Fruit fly (Drosophila melanogaster) whole organism, embryonic: ENCODE data around the gene Tg.

Source experiments
- Ada2b ChIP-seq: fragments of 200-800 bp; sonication (Bioruptor generic); IDR thresholded peaks from 2 replicates; pipeline ENCODE4 v1.3.6; 2022; ENCODE audit warnings: missing biosample characterization, missing genetic modification characterization
- Atf6 ChIP-seq: fragments of 200-800 bp; sonication (Bioruptor generic); IDR thresholded peaks from 2 replicates; pipeline ENCODE4 v1.3.6; 2022; ENCODE audit warnings: missing biosample characterization, missing genetic modification characterization
- Bteb2 ChIP-seq: fragments of 200-800 bp; sonication (Bioruptor generic); optimal IDR thresholded peaks from 2 replicates; lab custom pipeline; 2016; ENCODE audit warnings: missing biosample characterization, missing genetic modification characterization
- CG11456 ChIP-seq: fragments of 200-800 bp; sonication (Bioruptor generic); IDR thresholded peaks from 3 replicates; pipeline ENCODE4 v1.3.6; 2022; ENCODE audit warnings: missing biosample characterization, missing genetic modification characterization
- CG12155 ChIP-seq: fragments of 200-800 bp; sonication (Bioruptor generic); optimal IDR thresholded peaks from 3 replicates; lab custom pipeline; 2016; ENCODE audit warnings: missing biosample characterization, missing genetic modification characterization
- CG12659 ChIP-seq: fragments of 200-800 bp; sonication (Bioruptor generic); optimal IDR thresholded peaks from 3 replicates; lab custom pipeline; 2017; ENCODE audit warnings: mild to moderate bottlenecking, missing biosample characterization, missing genetic modification reagents, missing genetic modification characterization
- CG15479 ChIP-seq: fragments of 200-800 bp; sonication (Bioruptor generic); optimal IDR thresholded peaks from 3 replicates; lab custom pipeline; 2019; ENCODE audit warnings: missing biosample characterization, mild to moderate bottlenecking, missing genetic modification characterization, moderate library complexity
- CG17359 ChIP-seq: fragments of 200-800 bp; sonication (Bioruptor generic); optimal IDR thresholded peaks from 3 replicates; lab custom pipeline; 2018; ENCODE audit warnings: missing biosample characterization, mild to moderate bottlenecking, missing genetic modification characterization, moderate library complexity
- CG17568 ChIP-seq: fragments of 200-800 bp; sonication (Bioruptor generic); optimal IDR thresholded peaks from 2 replicates; lab custom pipeline; 2018; ENCODE audit warnings: missing biosample characterization, mild to moderate bottlenecking, missing genetic modification characterization, moderate library complexity
- CG17829 ChIP-seq: fragments of 200-800 bp; optimal IDR thresholded peaks from 2 replicates; lab custom pipeline; 2019; ENCODE audit warnings: missing biosample characterization, mild to moderate bottlenecking, missing genetic modification characterization, moderate library complexity
- CG18619 ChIP-seq: fragments of 200-800 bp; sonication (Bioruptor generic); optimal IDR thresholded peaks from 3 replicates; lab custom pipeline; 2017; ENCODE audit warnings: missing biosample characterization, mild to moderate bottlenecking, missing genetic modification characterization
- CG31365 ChIP-seq: fragments of 200-800 bp; sonication (Bioruptor generic); optimal IDR thresholded peaks from 2 replicates; lab custom pipeline; 2018; ENCODE audit warnings: missing biosample characterization, mild to moderate bottlenecking, missing genetic modification characterization
- CG31441 ChIP-seq: fragments of 200-800 bp; sonication (Bioruptor generic); IDR thresholded peaks from 2 replicates; pipeline ENCODE4 v1.3.6; 2022; ENCODE audit warnings: missing biosample characterization, missing genetic modification characterization
- CG3726 ChIP-seq: fragments of 200-800 bp; sonication (Bioruptor generic); IDR thresholded peaks from 3 replicates; pipeline ENCODE4, ENCODE4 v1.3.6; 2022; ENCODE audit warnings: missing biosample characterization, missing genetic modification characterization
- CG3838 ChIP-seq: fragments of 200-800 bp; sonication (Bioruptor generic); optimal IDR thresholded peaks from 3 replicates; lab custom pipeline; 2016; ENCODE audit warnings: missing biosample characterization, missing genetic modification characterization
- CG6654 ChIP-seq: fragments of 200-800 bp; sonication (Bioruptor generic); optimal IDR thresholded peaks from 2 replicates; lab custom pipeline; 2017; ENCODE audit warnings: missing biosample characterization, mild to moderate bottlenecking, missing genetic modification characterization
- CG7963 ChIP-seq: fragments of 200-800 bp; sonication (Bioruptor generic); IDR thresholded peaks from 3 replicates; pipeline ENCODE4 v1.3.6; 2022; ENCODE audit warnings: missing biosample characterization, missing genetic modification characterization; ENCODE audit not compliant: partially characterized antibody
- CG8944 ChIP-seq: fragments of 200-800 bp; sonication (Bioruptor generic); optimal IDR thresholded peaks from 3 replicates; lab custom pipeline; 2016; ENCODE audit warnings: missing biosample characterization, missing genetic modification characterization
- CG9727 ChIP-seq: fragments of 200-800 bp; sonication (Bioruptor generic); optimal IDR thresholded peaks from 3 replicates; lab custom pipeline; 2017; ENCODE audit warnings: missing biosample characterization, mild to moderate bottlenecking, missing genetic modification characterization
- CHES-1-like ChIP-seq: fragments of 200-800 bp; sonication (Bioruptor generic); optimal IDR thresholded peaks from 2 replicates; lab custom pipeline; 2016; ENCODE audit warnings: missing biosample characterization, missing genetic modification characterization
- Camta ChIP-seq: fragments of 200-800 bp; sonication (Bioruptor generic); optimal IDR thresholded peaks from 2 replicates; lab custom pipeline; 2016; ENCODE audit warnings: missing biosample characterization, missing genetic modification characterization
- D19A ChIP-seq: fragments of 200-800 bp; optimal IDR thresholded peaks from 3 replicates; lab custom pipeline; 2019; ENCODE audit warnings: missing biosample characterization, mild to moderate bottlenecking, missing genetic modification characterization, moderate library complexity
- Dek ChIP-seq: fragments of 200-800 bp; sonication (Bioruptor generic); optimal IDR thresholded peaks from 3 replicates; lab custom pipeline; 2019; ENCODE audit warnings: missing biosample characterization, mild to moderate bottlenecking, missing genetic modification characterization, moderate library complexity
- Dip3 ChIP-seq: fragments of 200-800 bp; sonication (Bioruptor generic); optimal IDR thresholded peaks from 3 replicates; lab custom pipeline; 2016; ENCODE audit warnings: missing biosample characterization, missing genetic modification characterization
- ERR ChIP-seq: fragments of 200-800 bp; sonication (Bioruptor generic); optimal IDR thresholded peaks from 2 replicates; lab custom pipeline; 2016; ENCODE audit warnings: missing biosample characterization, missing genetic modification characterization
- Fer1 ChIP-seq: fragments of 200-800 bp; sonication (Bioruptor generic); optimal IDR thresholded peaks from 2 replicates; lab custom pipeline; 2017; ENCODE audit warnings: missing biosample characterization, mild to moderate bottlenecking, missing genetic modification characterization
- H15 ChIP-seq: fragments of 200-800 bp; sonication (Bioruptor generic); IDR thresholded peaks from 3 replicates; pipeline ENCODE4 v1.3.6; 2022; ENCODE audit warnings: missing biosample characterization, missing genetic modification characterization
- Oaz ChIP-seq: fragments of 200-800 bp; sonication (Bioruptor generic); IDR thresholded peaks from 2 replicates; pipeline ENCODE4 v1.3.6; 2022; ENCODE audit warnings: missing biosample characterization, missing genetic modification characterization
- Rfx ChIP-seq: fragments of 200-800 bp; sonication (Bioruptor generic); IDR thresholded peaks from 2 replicates; pipeline ENCODE4 v1.3.6; 2022; ENCODE audit warnings: missing biosample characterization, missing genetic modification characterization
- Sox100B ChIP-seq: fragments of 200-800 bp; sonication (Bioruptor generic); optimal IDR thresholded peaks from 3 replicates; lab custom pipeline; 2018; ENCODE audit warnings: missing biosample characterization, mild to moderate bottlenecking, missing genetic modification characterization
- Sry-δ ChIP-seq: fragments of 200-800 bp; sonication (Bioruptor generic); optimal IDR thresholded peaks from 2 replicates; lab custom pipeline; 2016; ENCODE audit warnings: missing biosample characterization, missing genetic modification characterization
- Xbp1 ChIP-seq: fragments of 200-800 bp; sonication (Bioruptor generic); optimal IDR thresholded peaks from 3 replicates; lab custom pipeline; 2016; ENCODE audit warnings: missing biosample characterization, mild to moderate bottlenecking, missing genetic modification characterization
- cad ChIP-seq: fragments of >200 bp; optimal IDR thresholded peaks from 2 replicates; lab custom pipeline; 2017; ENCODE audit warnings: missing biosample characterization, missing genetic modification characterization
- chinmo ChIP-seq: fragments of 200-800 bp; sonication (Bioruptor generic); IDR thresholded peaks from 4 replicates; pipeline ENCODE4 v1.3.6; 2022; ENCODE audit warnings: missing biosample characterization, missing genetic modification characterization; ENCODE audit not compliant: partially characterized antibody
- corto ChIP-seq: fragments of 200-800 bp; sonication (Bioruptor generic); optimal IDR thresholded peaks from 2 replicates; lab custom pipeline; 2016; ENCODE audit warnings: missing biosample characterization, mild to moderate bottlenecking, missing genetic modification characterization, moderate library complexity
- croc ChIP-seq: fragments of 200-800 bp; sonication (Bioruptor generic); conservative IDR thresholded peaks from 3 replicates; pipeline ENCODE4 v1.3.6; 2022; ENCODE audit warnings: missing biosample characterization, missing genetic modification characterization
- exex ChIP-seq: fragments of 200-800 bp; sonication (Bioruptor generic); optimal IDR thresholded peaks from 4 replicates; lab custom pipeline; 2018; ENCODE audit warnings: missing biosample characterization, mild to moderate bottlenecking, missing genetic modification characterization, moderate library complexity
- fd96Cb ChIP-seq: fragments of 200-800 bp; sonication (Bioruptor generic); optimal IDR thresholded peaks from 2 replicates; lab custom pipeline; 2018; ENCODE audit warnings: missing biosample characterization, mild to moderate bottlenecking, missing genetic modification characterization, moderate library complexity
- hkb ChIP-seq, 2 experiments: fragments of 200-800 bp in 1 of 2; fragments of >200 bp in 1 of 2; sonication (Bioruptor generic) in 1 of 2; IDR thresholded peaks in 1 of 2; optimal IDR thresholded peaks in 1 of 2; 2 replicates each; pipeline versions ENCODE4 v1.3.6 to Lab custom; 2017 to 2022; ENCODE audit warnings: missing biosample characterization in 1 of 2, missing genetic modification characterization in 1 of 2
- lab ChIP-seq: fragments of 200-800 bp; sonication (Bioruptor generic); optimal IDR thresholded peaks from 3 replicates; lab custom pipeline; 2017; ENCODE audit warnings: missing biosample characterization, missing genetic modification characterization, mild to moderate bottlenecking, moderate library complexity, missing genetic modification reagents
- luna ChIP-seq: fragments of 200-800 bp; sonication (Bioruptor generic); optimal IDR thresholded peaks from 2 replicates; lab custom pipeline; 2016; ENCODE audit warnings: missing biosample characterization, missing genetic modification characterization
- peb ChIP-seq: fragments of 200-800 bp; sonication (Bioruptor generic); IDR thresholded peaks from 2 replicates; pipeline ENCODE4 v1.3.6; 2022; ENCODE audit warnings: missing biosample characterization, missing genetic modification characterization
- phol ChIP-seq: fragments of 200-800 bp; sonication (Bioruptor generic); optimal IDR thresholded peaks from 3 replicates; lab custom pipeline; 2018; ENCODE audit warnings: missing biosample characterization, mild to moderate bottlenecking, missing genetic modification characterization, moderate library complexity
- sd ChIP-seq: fragments of 200-800 bp; sonication (Bioruptor generic); optimal IDR thresholded peaks from 3 replicates; lab custom pipeline; 2018; ENCODE audit warnings: missing biosample characterization, mild to moderate bottlenecking, missing genetic modification characterization, moderate library complexity
- stc ChIP-seq: fragments of 200-800 bp; sonication (Bioruptor generic); IDR thresholded peaks from 2 replicates; pipeline ENCODE4 v1.3.6; 2022; ENCODE audit warnings: missing biosample characterization, missing genetic modification characterization
- trh ChIP-seq: fragments of 200-800 bp; sonication (Bioruptor generic); optimal IDR thresholded peaks from 2 replicates; lab custom pipeline; 2016; ENCODE audit warnings: missing biosample characterization, missing genetic modification characterization
- unpg ChIP-seq: fragments of 200-800 bp; sonication (Bioruptor generic); optimal IDR thresholded peaks from 3 replicates; lab custom pipeline; 2018; ENCODE audit warnings: missing biosample characterization, mild to moderate bottlenecking, missing genetic modification characterization, moderate library complexity

Gene Tg

dm6 chr2L:7993984-7994854 is 17.0 kb upstream of the Tg start, which contains the start of gene pes (continued):
- peak; percentile 75 for TF ChIP-seq CG31365
- TF ChIP-seq cad = no peak
- TF ChIP-seq CG12659 = peak; percentile 92
- peak; percentile 64 for TF ChIP-seq ERR (GFP tag; lab: Kevin White, UChicago)
- peak; percentile 89 for TF ChIP-seq peb (GFP tag; lab: Robert Waterston, UW)
- peak; percentile 92 for TF ChIP-seq chinmo (GFP tag; lab: Robert Waterston, UW)
- peak; percentile 90 for TF ChIP-seq exex (tag; lab: Kevin White, UChicago)
- peak; percentile 95 for TF ChIP-seq Atf6 (GFP tag; lab: Robert Waterston, UW)
- no peak for TF ChIP-seq trh
- TF ChIP-seq Dek (tag; lab: Kevin White, UChicago) = no peak
- TF ChIP-seq CG8944 (GFP tag; lab: Kevin White, UChicago) = peak; percentile 3
- TF ChIP-seq Sry-δ (GFP tag; lab: Kevin White, UChicago) = peak; percentile 31
- peak; percentile 84; the same call in 1 of the 3 replicates for TF ChIP-seq CG3726
- peak; percentile 78 for TF ChIP-seq sd
- TF ChIP-seq corto = peak; percentile 88
- peak; percentile 93 for TF ChIP-seq H15 (GFP tag; lab: Robert Waterston, UW)
- TF ChIP-seq CG15479 (GFP tag; lab: Kevin White, UChicago) = peak; percentile 28
- peak; percentile 79 for TF ChIP-seq Bteb2 (GFP tag; lab: Kevin White, UChicago)
- 0 out of 3 replicates have a peak, but pooled peaks have one; percentile 19 for TF ChIP-seq CG11456 (GFP tag; lab: Robert Waterston, UW)
- TF ChIP-seq CG17568 (GFP tag; lab: Kevin White, UChicago) = peak; percentile 36
- TF ChIP-seq CG7963 (GFP tag; lab: Robert Waterston, UW) = 0 out of 3 replicates have a peak, but pooled peaks have one; percentile 46
- TF ChIP-seq Rfx (GFP tag; lab: Robert Waterston, UW) = peak; percentile 63
- TF ChIP-seq Camta (GFP tag; lab: Kevin White, UChicago) = peak; percentile 92
- peak; percentile 87 for TF ChIP-seq CG18619 (GFP tag; lab: Kevin White, UChicago)
- TF ChIP-seq Xbp1 (GFP tag; lab: Kevin White, UChicago) = peak; percentile 94
- TF ChIP-seq luna (GFP tag; lab: Kevin White, UChicago) = no peak
- TF ChIP-seq croc (GFP tag; lab: Robert Waterston, UW) = peak; percentile 95
- TF ChIP-seq Oaz (GFP tag; lab: Robert Waterston, UW) = peak; percentile 81

- TF ChIP-seq CG31441 (peak; percentile 55), D19A (tag; lab: Kevin White, UChicago) (peak; percentile 18), stc (0 out of 2 replicates have a peak, but pooled peaks have one; percentile 33), lab (GFP tag; lab: Kevin White, UChicago) (peak; percentile 38), Sox100B (GFP tag; lab: Kevin White, UChicago) (peak; percentile 25), Dip3 (no peak), fd96Cb (tag; lab: Kevin White, UChicago) (peak; percentile 38), hkb (optimal IDR thresholded peaks at IDR 0.05; lab: Kevin White, UChicago) (no peak), hkb (GFP tag; IDR thresholded peaks at IDR 0.05; lab: Robert Waterston, UW) (0 out of 2 replicates have a peak, but pooled peaks have one; percentile 39), CG6654 (no peak), phol (tag; lab: Kevin White, UChicago) (peak; percentile 57), CG17359 (tag; lab: Kevin White, UChicago) (peak; percentile 59), unpg (GFP tag; lab: Kevin White, UChicago) (peak; percentile 24), CG17829 (tag; lab: Kevin White, UChicago) (peak; percentile 47), Ada2b (no peak), CG3838 (GFP tag; lab: Kevin White, UChicago) (no peak), CG9727 (GFP tag; lab: Kevin White, UChicago) (peak; percentile 11), CG12155 (GFP tag; lab: Kevin White, UChicago) (no peak), CHES-1-like (GFP tag; lab: Kevin White, UChicago) (no peak), Fer1 (GFP tag; lab: Kevin White, UChicago) (peak; percentile 32)
Observed at dm6 chr2L:7997290-7998079, 13.7 kb upstream of the Tg start.
